Fruit fly (Drosophila melanogaster) whole organism, embryonic: ENCODE results near the gene Ndae1.

Experiments used
- ATbp ChIP-seq: fragments of 200-800 bp; sonication (Bioruptor generic); optimal IDR thresholded peaks from 2 replicates; lab custom pipeline; 2017; ENCODE audit warnings: missing biosample characterization, mild to moderate bottlenecking, missing genetic modification characterization, missing genetic modification reagents
- CG10209 ChIP-seq: fragments of 200-800 bp; sonication (Bioruptor generic); optimal IDR thresholded peaks from 3 replicates; lab custom pipeline; 2017; ENCODE audit warnings: missing biosample characterization, mild to moderate bottlenecking, missing genetic modification characterization, missing genetic modification reagents
- CG10267 ChIP-seq: fragments of 200-800 bp; sonication (Bioruptor generic); optimal IDR thresholded peaks from 2 replicates; lab custom pipeline; 2018; ENCODE audit warnings: missing biosample characterization, mild to moderate bottlenecking, missing genetic modification characterization, moderate library complexity
- CG10366 ChIP-seq: fragments of 200-800 bp; sonication (Bioruptor generic); IDR thresholded peaks from 2 replicates; pipeline ENCODE4 v1.3.6; 2022; ENCODE audit warnings: missing biosample characterization, missing genetic modification characterization
- CG10543 ChIP-seq: fragments of 200-800 bp; sonication (Bioruptor generic); optimal IDR thresholded peaks from 3 replicates; lab custom pipeline; 2017; ENCODE audit warnings: missing biosample characterization, mild to moderate bottlenecking, missing genetic modification characterization, moderate library complexity
- CG10979 ChIP-seq: fragments of 200-800 bp; sonication (Bioruptor generic); optimal IDR thresholded peaks from 2 replicates; lab custom pipeline; 2018; ENCODE audit warnings: missing biosample characterization, mild to moderate bottlenecking, missing genetic modification characterization, moderate library complexity
- CG11504 ChIP-seq: fragments of 200-800 bp; sonication (Bioruptor generic); optimal IDR thresholded peaks from 3 replicates; lab custom pipeline; 2019; ENCODE audit warnings: missing biosample characterization, mild to moderate bottlenecking, missing genetic modification characterization, moderate library complexity
- CG12104 ChIP-seq: fragments of 200-800 bp; sonication (Bioruptor generic); optimal IDR thresholded peaks from 3 replicates; lab custom pipeline; 2016; ENCODE audit warnings: missing biosample characterization, missing genetic modification characterization
- CG13287 ChIP-seq: fragments of 200-800 bp; sonication (Bioruptor generic); IDR thresholded peaks from 2 replicates; pipeline ENCODE4 v1.3.6; 2022; ENCODE audit warnings: missing biosample characterization, missing genetic modification characterization; ENCODE audit not compliant: partially characterized antibody
- CG13624 ChIP-seq: fragments of 200-800 bp; sonication (Bioruptor generic); optimal IDR thresholded peaks from 2 replicates; lab custom pipeline; 2016; ENCODE audit warnings: missing biosample characterization, missing genetic modification characterization
- CG15601 ChIP-seq: fragments of 200-800 bp; sonication (Bioruptor generic); optimal IDR thresholded peaks from 3 replicates; lab custom pipeline; 2019; ENCODE audit warnings: missing biosample characterization, mild to moderate bottlenecking, missing genetic modification characterization, moderate library complexity
- CG15696 ChIP-seq: fragments of 200-800 bp; sonication (Bioruptor generic); optimal IDR thresholded peaks from 2 replicates; lab custom pipeline; 2019; ENCODE audit warnings: missing biosample characterization, mild to moderate bottlenecking, missing genetic modification characterization, moderate library complexity
- CG17802 ChIP-seq: fragments of 200-800 bp; sonication (Bioruptor generic); optimal IDR thresholded peaks from 2 replicates; lab custom pipeline; 2018; ENCODE audit warnings: missing biosample characterization, mild to moderate bottlenecking, missing genetic modification characterization, moderate library complexity
- CG2199 ChIP-seq: fragments of 200-800 bp; sonication (Bioruptor generic); IDR thresholded peaks from 3 replicates; pipeline ENCODE4 v1.3.6; 2022; ENCODE audit warnings: missing biosample characterization, missing genetic modification characterization
- CG3065 ChIP-seq: fragments of 200-800 bp; sonication (Bioruptor generic); optimal IDR thresholded peaks from 2 replicates; lab custom pipeline; 2016; ENCODE audit warnings: missing biosample characterization, missing genetic modification characterization
- CG31365 ChIP-seq: fragments of 200-800 bp; sonication (Bioruptor generic); optimal IDR thresholded peaks from 2 replicates; lab custom pipeline; 2018; ENCODE audit warnings: missing biosample characterization, mild to moderate bottlenecking, missing genetic modification characterization
- CG3163 ChIP-seq: fragments of 200-800 bp; sonication (Bioruptor generic); optimal IDR thresholded peaks from 3 replicates; lab custom pipeline; 2016; ENCODE audit warnings: missing biosample characterization, missing genetic modification characterization
- CG34224 ChIP-seq: fragments of 200-800 bp; sonication (Bioruptor generic); IDR thresholded peaks from 3 replicates; pipeline ENCODE4 v1.3.6; 2022; ENCODE audit warnings: missing biosample characterization, missing genetic modification characterization; ENCODE audit not compliant: partially characterized antibody
- CG43689 ChIP-seq: fragments of 200-800 bp; sonication (Bioruptor generic); IDR thresholded peaks from 2 replicates; pipeline ENCODE4 v1.3.6; 2022; ENCODE audit warnings: missing biosample characterization, missing genetic modification characterization
- CG6254 ChIP-seq: fragments of 200-800 bp; sonication (Bioruptor generic); optimal IDR thresholded peaks from 3 replicates; lab custom pipeline; 2017; ENCODE audit warnings: mild to moderate bottlenecking, missing biosample characterization, missing genetic modification reagents, missing genetic modification characterization
- CG6765 ChIP-seq: fragments of 200-800 bp; sonication (Bioruptor generic); optimal IDR thresholded peaks from 3 replicates; lab custom pipeline; 2017; ENCODE audit warnings: missing biosample characterization, mild to moderate bottlenecking, missing genetic modification characterization
- CG6813 ChIP-seq: fragments of 200-800 bp; sonication (Bioruptor generic); optimal IDR thresholded peaks from 2 replicates; lab custom pipeline; 2017; ENCODE audit warnings: missing biosample characterization, missing genetic modification characterization, mild to moderate bottlenecking, moderate library complexity, missing genetic modification reagents
- CG7271 ChIP-seq: fragments of 200-800 bp; sonication (Bioruptor generic); optimal IDR thresholded peaks from 2 replicates; lab custom pipeline; 2018; ENCODE audit warnings: missing biosample characterization, mild to moderate bottlenecking, missing genetic modification characterization, moderate library complexity
- CG7786 ChIP-seq: fragments of 200-800 bp; sonication (Bioruptor generic); optimal IDR thresholded peaks from 2 replicates; lab custom pipeline; 2016; ENCODE audit warnings: missing biosample characterization, missing genetic modification characterization
- CG8290 ChIP-seq, 3 experiments: fragments of 200-800 bp; sonication (Bioruptor generic); optimal IDR thresholded peaks; 2 replicates each; lab custom pipeline; 2016 to 2019; ENCODE audit warnings: missing biosample characterization in 3 of 3, missing genetic modification characterization in 3 of 3, mild to moderate bottlenecking in 2 of 3, moderate library complexity in 1 of 3
- CG8765 ChIP-seq: fragments of 200-800 bp; sonication (Bioruptor generic); IDR thresholded peaks from 2 replicates; pipeline ENCODE4 v1.3.6; 2022; ENCODE audit warnings: missing biosample characterization, missing genetic modification characterization
- CG9876 ChIP-seq: fragments of 200-800 bp; sonication (Bioruptor generic); optimal IDR thresholded peaks from 2 replicates; lab custom pipeline; 2016; ENCODE audit warnings: missing biosample characterization, missing genetic modification characterization
- CTCF ChIP-seq: fragments of 200-800 bp; sonication (Bioruptor generic); optimal IDR thresholded peaks from 2 replicates; lab custom pipeline; 2017; ENCODE audit warnings: missing biosample characterization, mild to moderate bottlenecking, missing genetic modification characterization, moderate library complexity
- CoRest ChIP-seq: fragments of 200-800 bp; sonication (Bioruptor generic); optimal IDR thresholded peaks from 3 replicates; lab custom pipeline; 2018; ENCODE audit warnings: missing biosample characterization, mild to moderate bottlenecking, missing genetic modification characterization, moderate library complexity
- Elba2 ChIP-seq: fragments of 200-800 bp; sonication (Bioruptor generic); optimal IDR thresholded peaks from 3 replicates; lab custom pipeline; 2016; ENCODE audit warnings: missing biosample characterization, missing genetic modification characterization
- Ets65A ChIP-seq: fragments of 200-800 bp; sonication (Bioruptor generic); peaks from one replicate; lab custom pipeline; 2016; ENCODE audit warnings: missing biosample characterization, missing genetic modification characterization
- HLHmδ ChIP-seq: fragments of 200-800 bp; sonication (Bioruptor generic); optimal IDR thresholded peaks from 2 replicates; lab custom pipeline; 2018; ENCODE audit warnings: missing biosample characterization, mild to moderate bottlenecking, missing genetic modification characterization, moderate library complexity
- Hmx ChIP-seq: fragments of 200-800 bp; sonication (Bioruptor generic); optimal IDR thresholded peaks from 2 replicates; lab custom pipeline; 2016; ENCODE audit warnings: missing biosample characterization, missing genetic modification characterization
- Kr ChIP-seq: fragments of 200-800 bp; sonication (Bioruptor generic); optimal IDR thresholded peaks from 2 replicates; lab custom pipeline; 2017; ENCODE audit warnings: missing biosample characterization, mild to moderate bottlenecking, missing genetic modification characterization
- Rx ChIP-seq: fragments of 200-800 bp; sonication (Bioruptor generic); IDR thresholded peaks from 2 replicates; pipeline ENCODE4 v1.3.6; 2022; ENCODE audit warnings: missing biosample characterization, missing genetic modification characterization
- Side ChIP-seq: fragments of 200-800 bp; sonication (Bioruptor generic); optimal IDR thresholded peaks from 2 replicates; lab custom pipeline; 2016; ENCODE audit warnings: missing biosample characterization, missing genetic modification characterization
- Trl ChIP-seq, 3 experiments: fragments of >200 bp in 2 of 3; fragments of 200-800 bp in 1 of 3; sonication (Bioruptor generic) in 1 of 3; optimal IDR thresholded peaks; 2 replicates in 1 of 3; 3 replicates in 2 of 3; lab custom pipeline; 2016 to 2017; ENCODE audit warnings: missing biosample characterization in 1 of 3, missing genetic modification characterization in 1 of 3
- ara ChIP-seq: fragments of 200-800 bp; sonication (Bioruptor generic); IDR thresholded peaks from 2 replicates; pipeline ENCODE4 v1.3.6; 2022; ENCODE audit warnings: missing biosample characterization, missing genetic modification characterization
- bigmax ChIP-seq: fragments of 200-800 bp; sonication (Bioruptor generic); optimal IDR thresholded peaks from 2 replicates; lab custom pipeline; 2018; ENCODE audit warnings: missing biosample characterization, mild to moderate bottlenecking, missing genetic modification characterization
- cwo ChIP-seq: fragments of 200-800 bp; sonication (Bioruptor generic); optimal IDR thresholded peaks from 3 replicates; lab custom pipeline; 2017; ENCODE audit warnings: missing biosample characterization, missing genetic modification characterization, mild to moderate bottlenecking, moderate library complexity, missing genetic modification reagents
- dm ChIP-seq: fragments of 200-800 bp; sonication (Bioruptor generic); optimal IDR thresholded peaks from 3 replicates; lab custom pipeline; 2016; ENCODE audit warnings: missing biosample characterization, missing genetic modification characterization
- dmrt11E ChIP-seq: fragments of 200-800 bp; sonication (Bioruptor generic); optimal IDR thresholded peaks from 3 replicates; lab custom pipeline; 2018; ENCODE audit warnings: missing biosample characterization, mild to moderate bottlenecking, missing genetic modification characterization, moderate library complexity
- gsb-n ChIP-seq: fragments of 200-800 bp; sonication (Bioruptor generic); optimal IDR thresholded peaks from 3 replicates; lab custom pipeline; 2018; ENCODE audit warnings: missing biosample characterization, mild to moderate bottlenecking, missing genetic modification characterization
- jing ChIP-seq: fragments of 200-800 bp; sonication (Bioruptor generic); optimal IDR thresholded peaks from 2 replicates; lab custom pipeline; 2018; ENCODE audit warnings: missing biosample characterization, mild to moderate bottlenecking, missing genetic modification characterization
- knrl ChIP-seq: fragments of 200-800 bp; sonication (Bioruptor generic); IDR thresholded peaks from 3 replicates; pipeline ENCODE4 v1.3.6; 2022; ENCODE audit warnings: missing biosample characterization, missing genetic modification characterization; ENCODE audit not compliant: partially characterized antibody
- lola ChIP-seq, 3 experiments: fragments of >200 bp in 2 of 3; fragments of 200-800 bp in 1 of 3; sonication (Bioruptor generic) in 1 of 3; optimal IDR thresholded peaks; 2 replicates each; lab custom pipeline; 2017 to 2019; ENCODE audit warnings: missing biosample characterization in 3 of 3, missing genetic modification characterization in 3 of 3, mild to moderate bottlenecking in 1 of 3, moderate library complexity in 1 of 3
- pho ChIP-seq: fragments of 200-800 bp; sonication (Bioruptor generic); optimal IDR thresholded peaks from 2 replicates; lab custom pipeline; 2016; ENCODE audit warnings: missing biosample characterization, missing genetic modification characterization
- ssp ChIP-seq: fragments of 200-800 bp; sonication (Bioruptor generic); IDR thresholded peaks from 2 replicates; pipeline ENCODE4 v1.3.6; 2022; ENCODE audit warnings: missing biosample characterization, missing genetic modification characterization
- ttk ChIP-seq: fragments of 200-800 bp; sonication (Bioruptor generic); IDR thresholded peaks from 2 replicates; pipeline ENCODE4 v2.1.2; 2022; ENCODE audit warnings: missing biosample characterization, missing genetic modification characterization

Ndae1 gene

dm6 chr2L:7261989-7262388 lies 12.8 kb upstream of the Ndae1 start (continued):
- TF ChIP-seq CG8290 (GFP tag; optimal IDR thresholded peaks at IDR 0.05; lab: Kevin White, UChicago), result peak; percentile 1
- peak in 1 of 2 experiments; percentile 11 for TF ChIP-seq CG8290 (tag; optimal IDR thresholded peaks at IDR 0.05; lab: Kevin White, UChicago)
- TF ChIP-seq CG43689 (GFP tag; lab: Robert Waterston, UW), result no peak
- TF ChIP-seq ttk (GFP tag; lab: Robert Waterston, UW), result 0 out of 2 replicates have a peak, but pooled peaks have one; percentile 43
- TF ChIP-seq CG2199 (GFP tag; lab: Robert Waterston, UW), result no peak
- no peak for TF ChIP-seq Elba2 (GFP tag; lab: Kevin White, UChicago)
- TF ChIP-seq Side (GFP tag; lab: Kevin White, UChicago), result peak; percentile 23
- TF ChIP-seq CG11504, result peak; percentile 77
- TF ChIP-seq CG3065 (GFP tag; lab: Kevin White, UChicago), result peak; percentile 10
- TF ChIP-seq dmrt11E (tag; lab: Kevin White, UChicago), result peak; percentile 71
- TF ChIP-seq CG34224 (GFP tag; lab: Robert Waterston, UW), result no peak
- TF ChIP-seq pho, result no peak
- no peak for TF ChIP-seq CG31365 (tag; lab: Kevin White, UChicago)
- peak; percentile 41; the same call in 1 of the 2 replicates for TF ChIP-seq ssp (GFP tag; lab: Robert Waterston, UW)
- TF ChIP-seq ara (GFP tag; lab: Robert Waterston, UW), result peak; percentile 56; the same call in 1 of the 2 replicates
- no peak for TF ChIP-seq Rx (GFP tag; lab: Robert Waterston, UW)
- peak; percentile 35 for TF ChIP-seq Kr
- TF ChIP-seq CG9876 (GFP tag; lab: Kevin White, UChicago), result peak; percentile 10
- TF ChIP-seq bigmax (GFP tag; lab: Kevin White, UChicago), result no peak
- TF ChIP-seq CG6813 (GFP tag; lab: Kevin White, UChicago), result peak; percentile 27
- TF ChIP-seq dm (GFP tag; lab: Kevin White, UChicago), result no peak
- TF ChIP-seq CG10979 (tag; lab: Kevin White, UChicago), result peak; percentile 78
- TF ChIP-seq HLHmδ (GFP tag; lab: Kevin White, UChicago), result no peak
- peak; percentile 1 for TF ChIP-seq cwo (GFP tag; lab: Kevin White, UChicago)
- TF ChIP-seq gsb-n (tag; lab: Kevin White, UChicago), result peak; percentile 62
- TF ChIP-seq CG10267 (tag; lab: Kevin White, UChicago), result peak; percentile 54
- peak; percentile 15 for TF ChIP-seq CG17802
- TF ChIP-seq Trl (optimal IDR thresholded peaks at IDR 0.05; lab: Kevin White, UChicago), result no peak
- no peak for TF ChIP-seq Trl (GFP tag; optimal IDR thresholded peaks at IDR 0.05; lab: Kevin White, UChicago)
- no peak for TF ChIP-seq CG7271 (tag; lab: Kevin White, UChicago)
- TF ChIP-seq CG13287 (GFP tag; lab: Robert Waterston, UW), result no peak
- peak; percentile 50 for TF ChIP-seq CG6254 (GFP tag; lab: Kevin White, UChicago)
- TF ChIP-seq CTCF (GFP tag; lab: Kevin White, UChicago), result no peak
- TF ChIP-seq jing, result peak; percentile 10
- no peak for TF ChIP-seq CG6765 (GFP tag; lab: Kevin White, UChicago)
- TF ChIP-seq CG15601 (tag; lab: Kevin White, UChicago), result peak; percentile 60
- TF ChIP-seq CG15696 (tag; lab: Kevin White, UChicago), result peak; percentile 34
- peak; percentile 44 for TF ChIP-seq CG10209
- no peak for TF ChIP-seq CG10543
- TF ChIP-seq lola (GFP tag; optimal IDR thresholded peaks at IDR 0.05; lab: Kevin White, UChicago), result peak in 1 of 3 experiments; percentile 72
- no peak for TF ChIP-seq knrl
- TF ChIP-seq CG10366 (GFP tag; lab: Robert Waterston, UW), result peak; percentile 37
- no peak for TF ChIP-seq CG8765
- TF ChIP-seq Ets65A (GFP tag; lab: Kevin White, UChicago), result peak; percentile 96
- TF ChIP-seq ATbp (GFP tag; lab: Kevin White, UChicago), result peak; percentile 73
- TF ChIP-seq CG13624 (GFP tag; lab: Kevin White, UChicago), result no peak
- no peak for TF ChIP-seq CG12104 (GFP tag; lab: Kevin White, UChicago)
- TF ChIP-seq CG3163 (GFP tag; lab: Kevin White, UChicago), result no peak
- TF ChIP-seq CoRest (tag; lab: Kevin White, UChicago), result peak; percentile 36
- TF ChIP-seq Hmx (GFP tag; lab: Kevin White, UChicago), result no peak
- TF ChIP-seq CG7786 (GFP tag; lab: Kevin White, UChicago), result peak; percentile 50
